Fruit fly (Drosophila melanogaster) whole organism, embryonic: ENCODE measurements around the gene ttm50.

Experiments used
- Asciz ChIP-seq: fragments of 200-800 bp; sonication (Bioruptor generic); optimal IDR thresholded peaks from 2 replicates; lab custom pipeline; 2017; ENCODE audit warnings: missing biosample characterization, mild to moderate bottlenecking, missing genetic modification characterization, missing genetic modification reagents
- CG10147 ChIP-seq: fragments of 200-800 bp; sonication (Bioruptor generic); optimal IDR thresholded peaks from 2 replicates; lab custom pipeline; 2019; ENCODE audit warnings: missing biosample characterization, mild to moderate bottlenecking, missing genetic modification characterization, moderate library complexity
- CG10462 ChIP-seq: fragments of 200-800 bp; sonication (Bioruptor generic); optimal IDR thresholded peaks from 2 replicates; lab custom pipeline; 2016; ENCODE audit warnings: missing biosample characterization, missing genetic modification characterization
- CG11093 ChIP-seq: fragments of 200-800 bp; sonication (Bioruptor generic); IDR thresholded peaks from 3 replicates; pipeline ENCODE4 v1.3.6; 2022; ENCODE audit warnings: missing biosample characterization, missing genetic modification characterization
- CG11695 ChIP-seq: fragments of 200-800 bp; sonication (Bioruptor generic); IDR thresholded peaks from 3 replicates; pipeline ENCODE4 v1.3.6; 2022; ENCODE audit warnings: missing biosample characterization, missing genetic modification characterization
- CG12219 ChIP-seq: fragments of 200-800 bp; sonication (Bioruptor generic); optimal IDR thresholded peaks from 3 replicates; lab custom pipeline; 2018; ENCODE audit warnings: missing biosample characterization, mild to moderate bottlenecking, missing genetic modification characterization
- CG13775 ChIP-seq: fragments of 200-800 bp; sonication (Bioruptor generic); optimal IDR thresholded peaks from 3 replicates; lab custom pipeline; 2017; ENCODE audit warnings: missing biosample characterization, mild to moderate bottlenecking, missing genetic modification characterization
- CG16815 ChIP-seq: fragments of 200-800 bp; sonication (Bioruptor generic); optimal IDR thresholded peaks from 3 replicates; lab custom pipeline; 2017; ENCODE audit warnings: missing biosample characterization, mild to moderate bottlenecking, missing genetic modification characterization
- CG17829 ChIP-seq: fragments of 200-800 bp; optimal IDR thresholded peaks from 2 replicates; lab custom pipeline; 2019; ENCODE audit warnings: missing biosample characterization, mild to moderate bottlenecking, missing genetic modification characterization, moderate library complexity
- CG31365 ChIP-seq: fragments of 200-800 bp; sonication (Bioruptor generic); optimal IDR thresholded peaks from 2 replicates; lab custom pipeline; 2018; ENCODE audit warnings: missing biosample characterization, mild to moderate bottlenecking, missing genetic modification characterization
- CG32532 ChIP-seq: fragments of 200-800 bp; sonication (Bioruptor generic); IDR thresholded peaks from 2 replicates; pipeline ENCODE4 v1.3.6; 2022; ENCODE audit warnings: missing biosample characterization, missing genetic modification characterization
- CG3838 ChIP-seq: fragments of 200-800 bp; sonication (Bioruptor generic); optimal IDR thresholded peaks from 3 replicates; lab custom pipeline; 2016; ENCODE audit warnings: missing biosample characterization, missing genetic modification characterization
- CG4617 ChIP-seq: fragments of 200-800 bp; sonication (Bioruptor generic); optimal IDR thresholded peaks from 3 replicates; lab custom pipeline; 2016; ENCODE audit warnings: missing biosample characterization, missing genetic modification characterization, borderline replicate concordance
- CG4854 ChIP-seq: fragments of 200-800 bp; sonication (Bioruptor generic); optimal IDR thresholded peaks from 2 replicates; lab custom pipeline; 2016; ENCODE audit warnings: missing biosample characterization, missing genetic modification characterization, inconsistent platforms
- CG6254 ChIP-seq: fragments of 200-800 bp; sonication (Bioruptor generic); optimal IDR thresholded peaks from 3 replicates; lab custom pipeline; 2017; ENCODE audit warnings: mild to moderate bottlenecking, missing biosample characterization, missing genetic modification reagents, missing genetic modification characterization
- CG6791 ChIP-seq: fragments of 200-800 bp; sonication (Bioruptor generic); IDR thresholded peaks from 3 replicates; pipeline ENCODE4 v1.3.6; 2022; ENCODE audit warnings: missing biosample characterization, missing genetic modification characterization; ENCODE audit not compliant: partially characterized antibody
- CG7271 ChIP-seq: fragments of 200-800 bp; sonication (Bioruptor generic); optimal IDR thresholded peaks from 2 replicates; lab custom pipeline; 2018; ENCODE audit warnings: missing biosample characterization, mild to moderate bottlenecking, missing genetic modification characterization, moderate library complexity
- CG7372 ChIP-seq: fragments of 200-800 bp; sonication (Bioruptor generic); IDR thresholded peaks from 2 replicates; pipeline ENCODE4 v1.3.6; 2022; ENCODE audit warnings: missing biosample characterization, missing genetic modification characterization
- CG7556 ChIP-seq: fragments of 200-800 bp; sonication (Bioruptor generic); optimal IDR thresholded peaks from 2 replicates; lab custom pipeline; 2017; ENCODE audit warnings: missing biosample characterization, mild to moderate bottlenecking, missing genetic modification characterization
- CG8089 ChIP-seq: fragments of 200-800 bp; sonication (Bioruptor generic); optimal IDR thresholded peaks from 3 replicates; lab custom pipeline; 2016; ENCODE audit warnings: missing biosample characterization, missing genetic modification characterization
- CG8281 ChIP-seq: fragments of 200-800 bp; sonication (Bioruptor generic); optimal IDR thresholded peaks from 2 replicates; lab custom pipeline; 2018; ENCODE audit warnings: missing biosample characterization, mild to moderate bottlenecking, missing genetic modification characterization, moderate library complexity
- CG9215 ChIP-seq: fragments of 200-800 bp; sonication (Bioruptor generic); IDR thresholded peaks from 2 replicates; pipeline ENCODE4 v1.3.6; 2022; ENCODE audit warnings: missing biosample characterization, missing genetic modification characterization
- CG9817 ChIP-seq: fragments of 200-800 bp; sonication (Bioruptor generic); optimal IDR thresholded peaks from 2 replicates; lab custom pipeline; 2018; ENCODE audit warnings: missing biosample characterization, mild to moderate bottlenecking, missing genetic modification characterization, moderate library complexity
- CG9876 ChIP-seq: fragments of 200-800 bp; sonication (Bioruptor generic); optimal IDR thresholded peaks from 2 replicates; lab custom pipeline; 2016; ENCODE audit warnings: missing biosample characterization, missing genetic modification characterization
- CG9932 ChIP-seq: fragments of 200-800 bp; sonication (Bioruptor generic); IDR thresholded peaks from 2 replicates; pipeline ENCODE4 v1.3.6; 2022; ENCODE audit warnings: missing biosample characterization, missing genetic modification characterization
- Deaf1 ChIP-seq: fragments of 200-800 bp; optimal IDR thresholded peaks from 3 replicates; lab custom pipeline; 2019; ENCODE audit warnings: missing biosample characterization, mild to moderate bottlenecking, missing genetic modification characterization, moderate library complexity
- Doc3 ChIP-seq: fragments of 200-800 bp; sonication (Bioruptor generic); IDR thresholded peaks from 3 replicates; pipeline ENCODE4 v1.3.6; 2022; ENCODE audit warnings: missing biosample characterization, missing genetic modification characterization; ENCODE audit not compliant: partially characterized antibody
- ERR ChIP-seq: fragments of 200-800 bp; sonication (Bioruptor generic); optimal IDR thresholded peaks from 2 replicates; lab custom pipeline; 2016; ENCODE audit warnings: missing biosample characterization, missing genetic modification characterization
- Ets97D ChIP-seq: fragments of 200-800 bp; sonication (Bioruptor generic); optimal IDR thresholded peaks from 3 replicates; lab custom pipeline; 2016; ENCODE audit warnings: missing biosample characterization, missing genetic modification characterization
- HLH3B ChIP-seq: fragments of 200-800 bp; sonication (Bioruptor generic); IDR thresholded peaks from 2 replicates; pipeline ENCODE4 v1.3.6; 2022; ENCODE audit warnings: missing biosample characterization, missing genetic modification characterization
- HLH54F ChIP-seq: fragments of 200-800 bp; sonication (Bioruptor generic); optimal IDR thresholded peaks from 3 replicates; lab custom pipeline; 2016; ENCODE audit warnings: missing biosample characterization, missing genetic modification characterization
- Hey ChIP-seq: fragments of 200-800 bp; sonication (Bioruptor generic); optimal IDR thresholded peaks from 3 replicates; lab custom pipeline; 2018; ENCODE audit warnings: missing biosample characterization, mild to moderate bottlenecking, missing genetic modification characterization
- HmgZ ChIP-seq: fragments of 200-800 bp; sonication (Bioruptor generic); optimal IDR thresholded peaks from 2 replicates; lab custom pipeline; 2018; ENCODE audit warnings: missing biosample characterization, mild to moderate bottlenecking, missing genetic modification characterization
- Hr39 ChIP-seq: fragments of >200 bp; optimal IDR thresholded peaks from 2 replicates; lab custom pipeline; 2017
- Lim3 ChIP-seq: fragments of 200-800 bp; sonication (Bioruptor generic); IDR thresholded peaks from 2 replicates; pipeline ENCODE4 v1.3.6; 2022; ENCODE audit warnings: missing biosample characterization, missing genetic modification characterization
- NfI ChIP-seq: fragments of 200-800 bp; sonication (Bioruptor generic); optimal IDR thresholded peaks from 3 replicates; lab custom pipeline; 2018; ENCODE audit warnings: missing biosample characterization, mild to moderate bottlenecking, missing genetic modification characterization, moderate library complexity
- Usf ChIP-seq: fragments of 200-800 bp; sonication (Bioruptor generic); optimal IDR thresholded peaks from 2 replicates; lab custom pipeline; 2017; ENCODE audit warnings: missing genotype, missing biosample characterization, missing genetic modification characterization
- ap ChIP-seq: fragments of 200-800 bp; sonication (Bioruptor generic); IDR thresholded peaks from 2 replicates; pipeline ENCODE4 v1.3.6; 2022; ENCODE audit warnings: missing biosample characterization, missing genetic modification characterization
- bbx ChIP-seq: fragments of 200-800 bp; sonication (Bioruptor generic); IDR thresholded peaks from 2 replicates; pipeline ENCODE4 v1.3.6; 2022; ENCODE audit warnings: missing biosample characterization, missing genetic modification characterization; ENCODE audit not compliant: partially characterized antibody
- danr ChIP-seq: fragments of 200-800 bp; sonication (Bioruptor generic); IDR thresholded peaks from 2 replicates; pipeline ENCODE4 v1.3.6; 2022; ENCODE audit warnings: missing biosample characterization, missing genetic modification characterization
- ewg ChIP-seq: fragments of 200-800 bp; sonication (Bioruptor generic); optimal IDR thresholded peaks from 3 replicates; lab custom pipeline; 2017; ENCODE audit warnings: mild to moderate bottlenecking, missing biosample characterization, missing genetic modification reagents, missing genetic modification characterization
- exex ChIP-seq: fragments of 200-800 bp; sonication (Bioruptor generic); optimal IDR thresholded peaks from 4 replicates; lab custom pipeline; 2018; ENCODE audit warnings: missing biosample characterization, mild to moderate bottlenecking, missing genetic modification characterization, moderate library complexity
- fd3F ChIP-seq: fragments of 200-800 bp; sonication (Bioruptor generic); optimal IDR thresholded peaks from 2 replicates; lab custom pipeline; 2018; ENCODE audit warnings: missing biosample characterization, mild to moderate bottlenecking, missing genetic modification characterization, moderate library complexity
- inv ChIP-seq: fragments of 200-800 bp; sonication (Bioruptor generic); IDR thresholded peaks from 2 replicates; pipeline ENCODE4 v1.3.6; 2022; ENCODE audit warnings: missing biosample characterization, missing genetic modification characterization; ENCODE audit not compliant: partially characterized antibody
- kni ChIP-seq: fragments of 200-800 bp; sonication (Bioruptor generic); optimal IDR thresholded peaks from 3 replicates; lab custom pipeline; 2017; ENCODE audit warnings: mild to moderate bottlenecking, missing biosample characterization, missing genetic modification reagents, missing genetic modification characterization
- lilli ChIP-seq: fragments of 200-800 bp; sonication (Bioruptor generic); optimal IDR thresholded peaks from 3 replicates; lab custom pipeline; 2016; ENCODE audit warnings: missing biosample characterization, missing genetic modification characterization
- so ChIP-seq: fragments of 200-800 bp; sonication (Bioruptor generic); IDR thresholded peaks from 3 replicates; pipeline ENCODE4 v1.3.6; 2022; ENCODE audit warnings: missing biosample characterization, missing genetic modification characterization
- stc ChIP-seq: fragments of 200-800 bp; sonication (Bioruptor generic); IDR thresholded peaks from 2 replicates; pipeline ENCODE4 v1.3.6; 2022; ENCODE audit warnings: missing biosample characterization, missing genetic modification characterization
- ttk ChIP-seq: fragments of 200-800 bp; sonication (Bioruptor generic); IDR thresholded peaks from 2 replicates; pipeline ENCODE4 v2.1.2; 2022; ENCODE audit warnings: missing biosample characterization, missing genetic modification characterization
- usp ChIP-seq: fragments of >200 bp; optimal IDR thresholded peaks from 2 replicates; lab custom pipeline; 2017; ENCODE audit warnings: missing biosample characterization, missing genetic modification characterization
- wor ChIP-seq: fragments of 200-800 bp; sonication (Bioruptor generic); IDR thresholded peaks from 2 replicates; pipeline ENCODE4 v1.3.6; 2022; ENCODE audit warnings: missing biosample characterization, missing genetic modification characterization
- zf30C ChIP-seq: fragments of 200-800 bp; sonication (Bioruptor generic); optimal IDR thresholded peaks from 3 replicates; lab custom pipeline; 2018; ENCODE audit warnings: missing biosample characterization, mild to moderate bottlenecking, missing genetic modification characterization

ttm50 gene

dm6 chrX:2720122-2720521 lies 11.9 kb downstream of the ttm50 start, which contains the start of gene CG2701 (continued):
- no peak for TF ChIP-seq CG7556 (GFP tag; lab: Kevin White, UChicago)
- TF ChIP-seq wor (GFP tag; lab: Robert Waterston, UW), result no peak
- no peak for TF ChIP-seq CG9215 (GFP tag; lab: Robert Waterston, UW)
- TF ChIP-seq ap (GFP tag; lab: Robert Waterston, UW), result no peak
- no peak for TF ChIP-seq zf30C (GFP tag; lab: Kevin White, UChicago)
- no peak for TF ChIP-seq so
- no peak for TF ChIP-seq CG11695 (GFP tag; lab: Robert Waterston, UW)
- no peak for TF ChIP-seq NfI
- TF ChIP-seq exex (tag; lab: Kevin White, UChicago), result no peak
- TF ChIP-seq CG13775, result no peak
- TF ChIP-seq CG31365, result no peak
- TF ChIP-seq Asciz (GFP tag; lab: Kevin White, UChicago), result no peak
- TF ChIP-seq CG4617 (GFP tag; lab: Kevin White, UChicago), result peak; percentile 78
- TF ChIP-seq CG3838, result no peak
- TF ChIP-seq stc (GFP tag; lab: Robert Waterston, UW), result no peak
- peak; percentile 6 for TF ChIP-seq ERR (GFP tag; lab: Kevin White, UChicago)
- TF ChIP-seq Hey (tag; lab: Kevin White, UChicago), result no peak
- TF ChIP-seq CG7372 (GFP tag; lab: Robert Waterston, UW), result no peak
- no peak for TF ChIP-seq Lim3
- no peak for TF ChIP-seq HLH3B (GFP tag; lab: Robert Waterston, UW)
- peak; percentile 58 for TF ChIP-seq inv (GFP tag; lab: Robert Waterston, UW)
- no peak for TF ChIP-seq CG6254 (GFP tag; lab: Kevin White, UChicago)
- no peak for TF ChIP-seq Usf (GFP tag; lab: Kevin White, UChicago)
- no peak for TF ChIP-seq kni (GFP tag; lab: Kevin White, UChicago)
- TF ChIP-seq CG6791 (GFP tag; lab: Robert Waterston, UW), result peak; percentile 81
- peak; percentile 11 for TF ChIP-seq HLH54F (GFP tag; lab: Kevin White, UChicago)
- TF ChIP-seq CG32532 (GFP tag; lab: Robert Waterston, UW), result no peak
- TF ChIP-seq fd3F (GFP tag; lab: Kevin White, UChicago), result no peak
- peak; percentile 30 for TF ChIP-seq lilli (GFP tag; lab: Kevin White, UChicago)
- TF ChIP-seq bbx (GFP tag; lab: Robert Waterston, UW), result peak; percentile 79
- no peak for TF ChIP-seq CG16815
- TF ChIP-seq CG9817 (tag; lab: Kevin White, UChicago), result no peak
- TF ChIP-seq danr (GFP tag; lab: Robert Waterston, UW), result no peak
- no peak for TF ChIP-seq ttk (GFP tag; lab: Robert Waterston, UW)
- no peak for TF ChIP-seq CG8281 (tag; lab: Kevin White, UChicago)
- TF ChIP-seq CG4854, result no peak
- TF ChIP-seq CG8089 (GFP tag; lab: Kevin White, UChicago), result no peak
- TF ChIP-seq CG10147 (GFP tag; lab: Kevin White, UChicago), result no peak
- no peak for TF ChIP-seq Hr39 (lab: Kevin White, UChicago)
- peak; percentile 58; the same call in 1 of the 2 replicates for TF ChIP-seq CG9932 (GFP tag; lab: Robert Waterston, UW)
- no peak for TF ChIP-seq usp (GFP tag; lab: Kevin White, UChicago)
- no peak for TF ChIP-seq Deaf1 (tag; lab: Kevin White, UChicago)
- peak; percentile 67 for TF ChIP-seq ewg (GFP tag; lab: Kevin White, UChicago)
- TF ChIP-seq Doc3 (GFP tag; lab: Robert Waterston, UW), result peak; percentile 31; the same call in 1 of the 3 replicates
- no peak for TF ChIP-seq CG9876 (GFP tag; lab: Kevin White, UChicago)
- TF ChIP-seq CG10462 (GFP tag; lab: Kevin White, UChicago), result no peak
- TF ChIP-seq CG7271 (tag; lab: Kevin White, UChicago), result no peak
- TF ChIP-seq CG11093 (GFP tag; lab: Robert Waterston, UW), result no peak
- peak; percentile 56 for TF ChIP-seq Ets97D (GFP tag; lab: Kevin White, UChicago)
- no peak for TF ChIP-seq CG12219
- peak; percentile 70 for TF ChIP-seq HmgZ
- TF ChIP-seq CG17829 (tag; lab: Kevin White, UChicago), result peak; percentile 7
